Worm (Caenorhabditis elegans) whole organism, L1 larva: ENCODE results near the gene chil-3.

Source experiments
- F16B12.6 ChIP-seq: fragments of 150-350 bp; optimal IDR thresholded peaks from 2 replicates; lab custom pipeline; 2014; ENCODE audit warnings: missing biosample characterization, missing genetic modification characterization
- ama-1 ChIP-seq: fragments of 150-350 bp; optimal IDR thresholded peaks from 2 replicates; lab custom pipeline; 2014
- ceh-88 ChIP-seq: fragments of 200-800 bp; sonication (Bioruptor generic); IDR thresholded peaks from 2 replicates; pipeline ENCODE4 v1.3.6; 2022; ENCODE audit warnings: missing genetic modification characterization, missing compliant biosample characterization
- dpl-1 ChIP-seq, 3 experiments: fragments of 150-350 bp in 2 of 3; sonication (generic microtip) in 1 of 3; optimal IDR thresholded peaks; 2 replicates each; lab custom pipeline; 2014 to 2017; ENCODE audit warnings: missing biosample characterization in 3 of 3, missing genetic modification characterization in 3 of 3, missing genetic modification reagents in 3 of 3
- efl-1 ChIP-seq, 4 experiments: fragments of 150-350 bp; optimal IDR thresholded peaks in 3 of 4; peaks in 1 of 4; 1 replicate in 1 of 4; 2 replicates in 3 of 4; lab custom pipeline; 2014; ENCODE audit warnings: missing biosample characterization in 2 of 4, missing genetic modification characterization in 2 of 4, missing genetic modification reagents in 2 of 4
- fkh-10 ChIP-seq: sonication (generic microtip); optimal IDR thresholded peaks from 2 replicates; lab custom pipeline; 2017; ENCODE audit warnings: missing biosample characterization, missing genetic modification reagents, missing genetic modification characterization
- fkh-8 ChIP-seq: sonication (generic microtip); optimal IDR thresholded peaks from 2 replicates; lab custom pipeline; 2016; ENCODE audit warnings: mild to moderate bottlenecking, missing genetic modification characterization, missing compliant biosample characterization
- grh-1 ChIP-seq: fragments of 200-800 bp; sonication (Bioruptor generic); IDR thresholded peaks from 2 replicates; pipeline ENCODE4 v1.3.6; 2022; ENCODE audit warnings: missing genetic modification reagents, missing genetic modification characterization, missing compliant biosample characterization
- hlh-4 ChIP-seq: sonication (generic microtip); optimal IDR thresholded peaks from 2 replicates; lab custom pipeline; 2016; ENCODE audit warnings: mild to moderate bottlenecking, missing genetic modification characterization, missing compliant biosample characterization
- hpl-2 ChIP-seq: fragments of 150-350 bp; optimal IDR thresholded peaks from 2 replicates; lab custom pipeline; 2014; ENCODE audit warnings: missing biosample characterization, missing genetic modification reagents, missing genetic modification characterization
- lin-39 ChIP-seq: fragments of 150-350 bp; optimal IDR thresholded peaks from 2 replicates; lab custom pipeline; 2014; ENCODE audit warnings: missing biosample characterization, missing genetic modification reagents, missing genetic modification characterization
- lsy-2 ChIP-seq, 2 experiments: fragments of 150-350 bp; optimal IDR thresholded peaks; 2 replicates each; lab custom pipeline; 2014; ENCODE audit warnings: missing biosample characterization in 2 of 2, missing genetic modification characterization in 2 of 2
- nhr-71 ChIP-seq: sonication (generic microtip); optimal IDR thresholded peaks from 2 replicates; lab custom pipeline; 2016; ENCODE audit warnings: mild to moderate bottlenecking, missing genetic modification characterization, moderate library complexity, missing compliant biosample characterization
- nhr-76 ChIP-seq: sonication (generic microtip); optimal IDR thresholded peaks from 2 replicates; lab custom pipeline; 2017; ENCODE audit warnings: missing biosample characterization, missing genetic modification characterization
- nhr-77 ChIP-seq: fragments of 150-350 bp; optimal IDR thresholded peaks from 2 replicates; lab custom pipeline; 2014; ENCODE audit warnings: missing biosample characterization, missing genetic modification characterization
- nhr-84 ChIP-seq: sonication (generic microtip); optimal IDR thresholded peaks from 2 replicates; lab custom pipeline; 2017; ENCODE audit warnings: missing biosample characterization, missing genetic modification characterization
- nhr-90 ChIP-seq: sonication (generic microtip); optimal IDR thresholded peaks from 2 replicates; lab custom pipeline; 2016; ENCODE audit warnings: mild to moderate bottlenecking, missing genetic modification characterization, missing compliant biosample characterization; ENCODE audit not compliant: poor library complexity
- snpc-4 ChIP-seq: fragments of 150-350 bp; optimal IDR thresholded peaks from 2 replicates; lab custom pipeline; 2014; ENCODE audit warnings: missing biosample characterization, missing genetic modification characterization
- sptf-1 ChIP-seq: fragments of 150-350 bp; optimal IDR thresholded peaks from 2 replicates; lab custom pipeline; 2014; ENCODE audit warnings: missing biosample characterization, missing genetic modification characterization
- tlp-1 ChIP-seq: fragments of 150-350 bp; optimal IDR thresholded peaks from 2 replicates; lab custom pipeline; 2014; ENCODE audit warnings: missing biosample characterization, missing genetic modification characterization
- xbp-1 ChIP-seq: sonication (generic microtip); optimal IDR thresholded peaks from 2 replicates; lab custom pipeline; 2016; ENCODE audit warnings: missing genetic modification characterization, missing compliant biosample characterization

chil-3 gene

ce11 chrII:9828502-9828901 is 32.8 kb downstream of the chil-3 start:
- TF ChIP-seq sptf-1 (no peak), fkh-8 (tag; lab: Kevin White, UChicago) (no peak), lin-39 (tag; lab: Kevin White, UChicago) (no peak), snpc-4 (tag; lab: Kevin White, UChicago) (no peak), nhr-84 (tag; lab: Kevin White, UChicago) (no peak), nhr-76 (tag; lab: Kevin White, UChicago) (no peak), nhr-90 (tag; lab: Kevin White, UChicago) (no peak), F16B12.6 (tag; lab: Kevin White, UChicago) (no peak), tlp-1 (tag; lab: Kevin White, UChicago) (no peak), nhr-77 (tag; lab: Kevin White, UChicago) (no peak), ceh-88 (GFP tag; lab: Robert Waterston, UW) (no peak), efl-1 (optimal IDR thresholded peaks at IDR 0.05; lab: Kevin White, UChicago) (no peak), efl-1 (GFP tag; optimal IDR thresholded peaks at IDR 0.05 in 1 of 2; lab: Kevin White, UChicago) (no peak), hlh-4 (no peak), fkh-10 (GFP tag; lab: Kevin White, UChicago) (no peak), nhr-71 (tag; lab: Kevin White, UChicago) (no peak), dpl-1 (GFP tag; optimal IDR thresholded peaks at IDR 0.05; lab: Kevin White, UChicago) (no peak)
- TF ChIP-seq, all 84 proteins: peak for 0

- TF ChIP-seq xbp-1 (tag; lab: Kevin White, UChicago), result no peak
- TF ChIP-seq hpl-2, result no peak
- TF ChIP-seq ama-1 (lab: Kevin White, UChicago), result no peak
- TF ChIP-seq grh-1, result no peak
- TF ChIP-seq ceh-88 (GFP tag; lab: Robert Waterston, UW), result no peak
Measured at ce11 chrII:9827852-9828251, 33.4 kb downstream of the chil-3 start, which contains the start of gene eyg-1. Gene eyg-1, minus strand, starts transcription at chrII:9827952.

ce11 chrII:9826946-9827345 is 34.3 kb downstream of the chil-3 start:
- TF ChIP-seq efl-1 (optimal IDR thresholded peaks at IDR 0.05; lab: Kevin White, UChicago) (no peak), efl-1 (GFP tag; optimal IDR thresholded peaks at IDR 0.05 in 1 of 2; lab: Kevin White, UChicago) (peak in 1 of 2 experiments; percentile 59), lsy-2 (tag; optimal IDR thresholded peaks at IDR 0.05; lab: Kevin White, UChicago) (no peak), xbp-1 (tag; lab: Kevin White, UChicago) (no peak)
